Worm (Caenorhabditis elegans) whole organism, L3 larva: ENCODE measurements around the gene C39D10.5.

Experiments
- ceh-82 ChIP-seq: fragments of 150-350 bp; optimal IDR thresholded peaks from 2 replicates; lab custom pipeline; 2014; ENCODE audit warnings: missing biosample characterization, missing genetic modification characterization
- nhr-11 ChIP-seq: fragments of 150-350 bp; optimal IDR thresholded peaks from 2 replicates; lab custom pipeline; 2014; ENCODE audit warnings: missing biosample characterization, missing genetic modification characterization
- nhr-12 ChIP-seq: fragments of 150-350 bp; optimal IDR thresholded peaks from 2 replicates; lab custom pipeline; 2014; ENCODE audit warnings: missing biosample characterization, missing genetic modification characterization
- nhr-28 ChIP-seq: fragments of 150-350 bp; optimal IDR thresholded peaks from 2 replicates; lab custom pipeline; 2014; ENCODE audit warnings: missing biosample characterization, missing genetic modification characterization
- pha-4 ChIP-seq: fragments of 150-350 bp; optimal IDR thresholded peaks from 2 replicates; lab custom pipeline; 2014; ENCODE audit warnings: missing biosample characterization, missing genetic modification reagents, missing genetic modification characterization

ce11 chrX:7873350-7873749 is 18.8 kb downstream of the C39D10.5 start:
- no peak for TF ChIP-seq ceh-82
- no peak for TF ChIP-seq nhr-12 (tag; lab: Kevin White, UChicago)
- no peak for TF ChIP-seq nhr-28 (tag; lab: Kevin White, UChicago)
- no peak for TF ChIP-seq pha-4 (tag; lab: Kevin White, UChicago)
- TF ChIP-seq nhr-11 = no peak
